Fruit fly (Drosophila melanogaster) whole organism, prepupa: ENCODE data around the gene CG33795.

ENCODE experiments used
- Blimp-1 ChIP-seq: fragments of 200-800 bp; sonication (Bioruptor generic); optimal IDR thresholded peaks from 3 replicates; lab custom pipeline; 2017; ENCODE audit warnings: missing biosample characterization, missing genetic modification characterization, mild to moderate bottlenecking, moderate library complexity, missing genetic modification reagents
- CG10631 ChIP-seq: fragments of 200-800 bp; sonication (Bioruptor generic); optimal IDR thresholded peaks from 2 replicates; lab custom pipeline; 2016; ENCODE audit warnings: missing biosample characterization, missing genetic modification characterization
- CG10669 ChIP-seq: fragments of 200-800 bp; sonication (Bioruptor generic); optimal IDR thresholded peaks from 3 replicates; lab custom pipeline; 2018; ENCODE audit warnings: missing biosample characterization, mild to moderate bottlenecking, missing genetic modification characterization, moderate library complexity
- CG11294 ChIP-seq: fragments of 200-800 bp; sonication (Bioruptor generic); IDR thresholded peaks from 2 replicates; pipeline ENCODE4 v1.3.6; 2022; ENCODE audit warnings: missing biosample characterization, missing genetic modification characterization
- CG11902 ChIP-seq: fragments of 200-800 bp; sonication (Bioruptor generic); optimal IDR thresholded peaks from 3 replicates; lab custom pipeline; 2016; ENCODE audit warnings: missing biosample characterization, missing genetic modification characterization
- CG15336 ChIP-seq: fragments of 200-800 bp; sonication (Bioruptor generic); IDR thresholded peaks from 2 replicates; pipeline ENCODE4 v1.3.6; 2022; ENCODE audit warnings: missing biosample characterization, missing genetic modification characterization
- CG16779 ChIP-seq: fragments of 200-800 bp; sonication (Bioruptor generic); optimal IDR thresholded peaks from 3 replicates; lab custom pipeline; 2017; ENCODE audit warnings: missing biosample characterization, mild to moderate bottlenecking, missing genetic modification characterization
- CG3032 ChIP-seq: fragments of 200-800 bp; optimal IDR thresholded peaks from 2 replicates; lab custom pipeline; 2019; ENCODE audit warnings: missing biosample characterization, mild to moderate bottlenecking, missing genetic modification characterization, moderate library complexity
- CG31627 ChIP-seq: fragments of 200-800 bp; sonication (Bioruptor generic); optimal IDR thresholded peaks from 3 replicates; lab custom pipeline; 2016; ENCODE audit warnings: missing biosample characterization, missing genetic modification characterization
- CG32006 ChIP-seq: fragments of 200-800 bp; sonication (Bioruptor generic); optimal IDR thresholded peaks from 3 replicates; lab custom pipeline; 2017; ENCODE audit warnings: missing biosample characterization, mild to moderate bottlenecking, missing genetic modification characterization
- CG34406 ChIP-seq: fragments of 200-800 bp; sonication (Bioruptor generic); optimal IDR thresholded peaks from 3 replicates; lab custom pipeline; 2016; ENCODE audit warnings: missing biosample characterization, missing genetic modification characterization
- CG3919 ChIP-seq: fragments of 200-800 bp; sonication (Bioruptor generic); optimal IDR thresholded peaks from 3 replicates; lab custom pipeline; 2016; ENCODE audit warnings: missing biosample characterization, missing genetic modification characterization
- CG4318 ChIP-seq: fragments of 200-800 bp; sonication (Bioruptor generic); optimal IDR thresholded peaks from 3 replicates; lab custom pipeline; 2017; ENCODE audit warnings: missing biosample characterization, mild to moderate bottlenecking, missing genetic modification characterization
- CG6792 ChIP-seq: fragments of 200-800 bp; sonication (Bioruptor generic); optimal IDR thresholded peaks from 3 replicates; lab custom pipeline; 2016; ENCODE audit warnings: missing biosample characterization, missing genetic modification characterization
- CG6808 ChIP-seq: fragments of 200-800 bp; sonication (Bioruptor generic); optimal IDR thresholded peaks from 3 replicates; lab custom pipeline; 2017; ENCODE audit warnings: missing biosample characterization, missing genetic modification characterization, mild to moderate bottlenecking, moderate library complexity, missing genetic modification reagents
- CG6854 ChIP-seq: fragments of 200-800 bp; sonication (Bioruptor generic); optimal IDR thresholded peaks from 2 replicates; lab custom pipeline; 2017; ENCODE audit warnings: missing biosample characterization, mild to moderate bottlenecking, missing genetic modification characterization
- CG7368 ChIP-seq: fragments of 200-800 bp; sonication (Bioruptor generic); optimal IDR thresholded peaks from 3 replicates; lab custom pipeline; 2016; ENCODE audit warnings: missing biosample characterization, missing genetic modification characterization
- CG8119 ChIP-seq: fragments of 200-800 bp; sonication (Bioruptor generic); IDR thresholded peaks from 3 replicates; pipeline ENCODE4 v1.3.6; 2022; ENCODE audit warnings: missing biosample characterization, missing genetic modification characterization
- CG8319 ChIP-seq: fragments of 200-800 bp; sonication (Bioruptor generic); optimal IDR thresholded peaks from 3 replicates; lab custom pipeline; 2016; ENCODE audit warnings: missing biosample characterization, missing genetic modification characterization
- CG8632 ChIP-seq: fragments of 200-800 bp; sonication (Bioruptor generic); optimal IDR thresholded peaks from 3 replicates; lab custom pipeline; 2016; ENCODE audit warnings: missing biosample characterization, missing genetic modification characterization
- CG9139 ChIP-seq: fragments of 200-800 bp; sonication (Bioruptor generic); optimal IDR thresholded peaks from 3 replicates; lab custom pipeline; 2017; ENCODE audit warnings: missing biosample characterization, mild to moderate bottlenecking, missing genetic modification characterization
- Eip75B ChIP-seq: fragments of 200-800 bp; sonication (Bioruptor generic); optimal IDR thresholded peaks from 3 replicates; lab custom pipeline; 2016; ENCODE audit warnings: missing biosample characterization, missing genetic modification characterization
- Eip78C ChIP-seq: fragments of 200-800 bp; sonication (Bioruptor generic); peaks from one replicate; lab custom pipeline; 2016; ENCODE audit warnings: missing biosample characterization, missing genetic modification characterization
- Eip93F ChIP-seq: fragments of 200-800 bp; sonication (Bioruptor generic); optimal IDR thresholded peaks from 2 replicates; lab custom pipeline; 2016; ENCODE audit warnings: missing biosample characterization, mild to moderate bottlenecking, missing genetic modification characterization
- Ets21C ChIP-seq: fragments of 200-800 bp; sonication (Bioruptor generic); optimal IDR thresholded peaks from 3 replicates; lab custom pipeline; 2016; ENCODE audit warnings: missing biosample characterization, missing genetic modification characterization
- Ets96B ChIP-seq: fragments of 200-800 bp; optimal IDR thresholded peaks from 2 replicates; lab custom pipeline; 2019; ENCODE audit warnings: missing biosample characterization, mild to moderate bottlenecking, missing genetic modification characterization, moderate library complexity
- Gug ChIP-seq: fragments of 200-800 bp; sonication (Bioruptor generic); IDR thresholded peaks from 2 replicates; pipeline ENCODE4 v1.3.6; 2022; ENCODE audit warnings: missing biosample characterization, missing genetic modification characterization
- Hr38 ChIP-seq: sonication (Bioruptor generic); optimal IDR thresholded peaks from 2 replicates; lab custom pipeline; 2016; ENCODE audit warnings: missing biosample characterization, missing genetic modification characterization
- Hr39 ChIP-seq: fragments of 200-800 bp; sonication (Bioruptor generic); optimal IDR thresholded peaks from 2 replicates; lab custom pipeline; 2016; ENCODE audit warnings: missing biosample characterization, missing genetic modification characterization
- Hr4 ChIP-seq: fragments of 200-800 bp; sonication (Bioruptor generic); optimal IDR thresholded peaks from 3 replicates; lab custom pipeline; 2016; ENCODE audit warnings: missing biosample characterization, missing genetic modification characterization
- Met ChIP-seq: fragments of 200-800 bp; sonication (Bioruptor generic); optimal IDR thresholded peaks from 3 replicates; lab custom pipeline; 2016; ENCODE audit warnings: missing biosample characterization, missing genetic modification characterization
- OdsH ChIP-seq: fragments of 200-800 bp; sonication (Bioruptor generic); optimal IDR thresholded peaks from 3 replicates; lab custom pipeline; 2016; ENCODE audit warnings: missing biosample characterization, missing genetic modification characterization
- Smox ChIP-seq: fragments of 200-800 bp; sonication (Bioruptor generic); optimal IDR thresholded peaks from 3 replicates; lab custom pipeline; 2016; ENCODE audit warnings: missing biosample characterization, missing genetic modification characterization
- Sox14 ChIP-seq: fragments of 200-800 bp; sonication (Bioruptor generic); optimal IDR thresholded peaks from 3 replicates; lab custom pipeline; 2016; ENCODE audit warnings: missing biosample characterization, missing genetic modification characterization
- Sox15 ChIP-seq: fragments of 200-800 bp; sonication (Bioruptor generic); optimal IDR thresholded peaks from 3 replicates; lab custom pipeline; 2016; ENCODE audit warnings: missing biosample characterization, missing genetic modification characterization
- achi ChIP-seq: fragments of 200-800 bp; sonication (Bioruptor generic); optimal IDR thresholded peaks from 3 replicates; lab custom pipeline; 2016; ENCODE audit warnings: missing biosample characterization, missing genetic modification characterization
- acj6 ChIP-seq: fragments of 200-800 bp; sonication (Bioruptor generic); optimal IDR thresholded peaks from 3 replicates; lab custom pipeline; 2016; ENCODE audit warnings: missing biosample characterization, missing genetic modification characterization
- cyc ChIP-seq: fragments of 200-800 bp; sonication (Bioruptor generic); optimal IDR thresholded peaks from 3 replicates; lab custom pipeline; 2016; ENCODE audit warnings: missing biosample characterization, missing genetic modification characterization
- dac ChIP-seq: fragments of 200-800 bp; sonication (Bioruptor generic); optimal IDR thresholded peaks from 2 replicates; lab custom pipeline; 2017; ENCODE audit warnings: missing biosample characterization, mild to moderate bottlenecking, missing genetic modification characterization
- dsx ChIP-seq: fragments of 200-800 bp; optimal IDR thresholded peaks from 3 replicates; lab custom pipeline; 2019; ENCODE audit warnings: missing biosample characterization, mild to moderate bottlenecking, missing genetic modification characterization, moderate library complexity; ENCODE audit not compliant: poor library complexity, severe bottlenecking
- eg ChIP-seq: fragments of 200-800 bp; sonication (Bioruptor generic); IDR thresholded peaks from 3 replicates; pipeline ENCODE4 v1.3.6; 2022; ENCODE audit warnings: missing biosample characterization, missing genetic modification characterization
- esn ChIP-seq: fragments of 200-800 bp; sonication (Bioruptor generic); optimal IDR thresholded peaks from 2 replicates; lab custom pipeline; 2016; ENCODE audit warnings: missing biosample characterization, mild to moderate bottlenecking, missing genetic modification characterization, moderate library complexity
- fd59A ChIP-seq: fragments of 200-800 bp; sonication (Bioruptor generic); optimal IDR thresholded peaks from 2 replicates; lab custom pipeline; 2017; ENCODE audit warnings: missing biosample characterization, mild to moderate bottlenecking, missing genetic modification characterization, missing genetic modification reagents
- fd85E ChIP-seq: fragments of 200-800 bp; sonication (Bioruptor generic); optimal IDR thresholded peaks from 3 replicates; lab custom pipeline; 2016; ENCODE audit warnings: missing biosample characterization, missing genetic modification characterization
- fkh ChIP-seq: fragments of 200-800 bp; sonication (Bioruptor generic); optimal IDR thresholded peaks from 3 replicates; lab custom pipeline; 2017; ENCODE audit warnings: missing biosample characterization, mild to moderate bottlenecking, missing genetic modification characterization, moderate library complexity
- lz ChIP-seq: fragments of 200-800 bp; sonication (Bioruptor generic); optimal IDR thresholded peaks from 3 replicates; lab custom pipeline; 2016; ENCODE audit warnings: missing biosample characterization, missing genetic modification characterization
- net ChIP-seq: fragments of 200-800 bp; sonication (Bioruptor generic); optimal IDR thresholded peaks from 3 replicates; lab custom pipeline; 2016; ENCODE audit warnings: missing biosample characterization, missing genetic modification characterization
- pdm3 ChIP-seq: fragments of 200-800 bp; sonication (Bioruptor generic); optimal IDR thresholded peaks from 3 replicates; lab custom pipeline; 2016; ENCODE audit warnings: missing biosample characterization, missing genetic modification characterization
- spab ChIP-seq: fragments of 200-800 bp; sonication (Bioruptor generic); optimal IDR thresholded peaks from 2 replicates; lab custom pipeline; 2017; ENCODE audit warnings: missing biosample characterization, mild to moderate bottlenecking, missing genetic modification characterization, missing genetic modification reagents
- ss ChIP-seq, 2 experiments: fragments of 200-800 bp; sonication (Bioruptor generic); optimal IDR thresholded peaks; 2 replicates in 1 of 2; 3 replicates in 1 of 2; lab custom pipeline; 2017 to 2018; ENCODE audit warnings: mild to moderate bottlenecking in 2 of 2, missing biosample characterization in 2 of 2, missing genetic modification characterization in 2 of 2, moderate library complexity in 1 of 2
- topi ChIP-seq: fragments of 200-800 bp; sonication (Bioruptor generic); optimal IDR thresholded peaks from 3 replicates; lab custom pipeline; 2016; ENCODE audit warnings: missing biosample characterization, missing genetic modification characterization
- vri ChIP-seq: fragments of 200-800 bp; sonication (Bioruptor generic); optimal IDR thresholded peaks from 3 replicates; lab custom pipeline; 2016; ENCODE audit warnings: missing biosample characterization, mild to moderate bottlenecking, missing genetic modification characterization

The CG33795 gene

dm6 chr3L:16204128-16204527 is 32.9 kb upstream of the CG33795 start:
- TF ChIP-seq CG31627 (GFP tag; lab: Kevin White, UChicago) (peak; percentile 41), dsx (GFP tag; lab: Kevin White, UChicago) (peak; percentile 63), Sox15 (GFP tag; lab: Kevin White, UChicago) (peak; percentile 59), acj6 (peak; percentile 75), dac (GFP tag; lab: Kevin White, UChicago) (no peak), CG10631 (GFP tag; lab: Kevin White, UChicago) (peak; percentile 70), CG10669 (GFP tag; lab: Kevin White, UChicago) (peak; percentile 78), eg (GFP tag; lab: Robert Waterston, UW) (peak; percentile 37; the same call in 1 of the 3 replicates), Eip75B (GFP tag; lab: Kevin White, UChicago) (peak; percentile 33), CG32006 (GFP tag; lab: Kevin White, UChicago) (peak; percentile 45), ss (GFP tag; optimal IDR thresholded peaks at IDR 0.05; lab: Kevin White, UChicago) (peak; percentile 48 to 68), pdm3 (GFP tag; lab: Kevin White, UChicago) (peak; percentile 56), Ets96B (tag; lab: Kevin White, UChicago) (peak; percentile 85), CG3032 (tag; lab: Kevin White, UChicago) (peak; percentile 76), Smox (GFP tag; lab: Kevin White, UChicago) (peak; percentile 64), Hr38 (GFP tag; lab: Kevin White, UChicago) (no peak), Ets21C (GFP tag; lab: Kevin White, UChicago) (no peak), CG6792 (GFP tag; lab: Kevin White, UChicago) (peak; percentile 74), Hr4 (GFP tag; lab: Kevin White, UChicago) (peak; percentile 10), CG4318 (GFP tag; lab: Kevin White, UChicago) (no peak), topi (peak; percentile 67), Met (GFP tag; lab: Kevin White, UChicago) (peak; percentile 62), achi (GFP tag; lab: Kevin White, UChicago) (peak; percentile 69), Hr39 (peak; percentile 29), CG6854 (GFP tag; lab: Kevin White, UChicago) (peak; percentile 19), CG15336 (GFP tag; lab: Robert Waterston, UW) (peak; percentile 50; the same call in 1 of the 2 replicates), CG3919 (GFP tag; lab: Kevin White, UChicago) (peak; percentile 77), vri (GFP tag; lab: Kevin White, UChicago) (peak; percentile 15), CG8632 (peak; percentile 73), CG16779 (peak; percentile 13), OdsH (GFP tag; lab: Kevin White, UChicago) (peak; percentile 70), Eip78C (GFP tag; lab: Kevin White, UChicago) (peak; percentile 91), CG11294 (GFP tag; lab: Robert Waterston, UW) (no peak), fd85E (GFP tag; lab: Kevin White, UChicago) (no peak), fd59A (GFP tag; lab: Kevin White, UChicago) (peak; percentile 64), Gug (GFP tag; lab: Robert Waterston, UW) (peak; percentile 37; the same call in 1 of the 2 replicates), fkh (GFP tag; lab: Kevin White, UChicago) (no peak), CG9139 (GFP tag; lab: Kevin White, UChicago) (peak; percentile 15), CG6808 (peak; percentile 52), Sox14 (GFP tag; lab: Kevin White, UChicago) (peak; percentile 21), CG34406 (GFP tag; lab: Kevin White, UChicago) (peak; percentile 87), CG8319 (GFP tag; lab: Kevin White, UChicago) (peak; percentile 56), CG7368 (GFP tag; lab: Kevin White, UChicago) (peak; percentile 71), lz (GFP tag; lab: Kevin White, UChicago) (peak; percentile 46), CG11902 (GFP tag; lab: Kevin White, UChicago) (peak; percentile 70), net (GFP tag; lab: Kevin White, UChicago) (peak; percentile 58), CG8119 (GFP tag; lab: Robert Waterston, UW) (peak; percentile 59), Blimp-1 (peak; percentile 34), Eip93F (GFP tag; lab: Kevin White, UChicago) (peak; percentile 44), esn (GFP tag; lab: Kevin White, UChicago) (peak; percentile 72), spab (GFP tag; lab: Kevin White, UChicago) (peak; percentile 64), cyc (GFP tag; lab: Kevin White, UChicago) (peak; percentile 66)
